Fruit fly (Drosophila melanogaster): ENCODE results near the gene CG12301.

DNA sequence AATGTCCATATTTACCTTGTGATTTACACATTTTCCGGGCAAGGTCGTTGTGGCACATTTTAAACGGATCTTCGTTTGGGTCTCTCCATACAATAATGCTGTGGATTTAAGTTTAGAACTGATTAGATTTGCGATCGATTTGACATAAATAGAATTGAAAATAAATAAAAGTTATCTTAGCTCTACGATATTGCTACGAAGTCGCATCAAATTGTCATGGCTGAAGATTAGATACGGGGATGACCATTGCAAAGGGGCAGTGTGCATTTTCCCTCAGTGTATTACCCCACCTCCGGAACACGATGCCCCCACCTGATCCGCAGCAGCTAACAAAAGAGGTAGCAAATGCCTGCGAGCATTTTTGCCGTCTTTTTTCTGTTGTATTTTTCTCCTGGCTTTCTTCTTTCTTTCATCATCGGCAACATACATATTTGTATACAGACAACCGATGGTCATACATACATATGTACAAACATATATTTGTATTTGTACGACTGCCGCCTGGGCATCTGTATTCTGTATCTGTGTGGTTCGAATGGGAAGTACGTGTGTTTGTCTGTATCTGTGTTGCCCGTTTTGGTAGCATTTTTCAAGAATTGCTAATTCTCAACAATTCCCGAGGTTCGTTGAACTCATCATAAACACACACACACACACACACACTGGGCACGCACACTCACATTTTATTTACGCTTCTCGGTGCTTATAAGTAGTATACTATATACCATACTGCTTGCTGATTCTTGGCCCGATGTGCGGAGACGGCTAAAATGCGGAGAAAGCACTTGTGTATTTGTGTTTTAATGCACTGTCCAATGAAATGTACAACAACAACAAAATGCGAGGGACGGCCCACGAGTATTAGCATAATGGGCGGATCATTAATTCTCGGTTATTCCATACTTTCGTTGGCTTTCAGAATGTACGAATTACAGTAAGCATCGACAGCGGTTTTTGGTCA, 35.9 kb upstream of the CG12301 start:
- TF ChIP-seq CG1620 (GFP tag; optimal IDR thresholded peaks at IDR 0.05) (no peak), toe (GFP tag; optimal IDR thresholded peaks at IDR 0.05) (no peak), bab1 (GFP tag; optimal IDR thresholded peaks at IDR 0.05) (no peak), Clk (GFP tag; optimal IDR thresholded peaks at IDR 0.05) (no peak), ovo (GFP tag; optimal IDR thresholded peaks at IDR 0.05) (no peak), CG5204 (GFP tag; optimal IDR thresholded peaks at IDR 0.05) (no peak), CG7101 (tag; optimal IDR thresholded peaks at IDR 0.05) (no peak), CG14711 (tag; optimal IDR thresholded peaks at IDR 0.05) (no peak), pad (GFP tag; optimal IDR thresholded peaks at IDR 0.05) (no peak), Crg-1 (GFP tag; optimal IDR thresholded peaks at IDR 0.05) (no peak)

Measured in whole organism, adult.